Fruit fly (Drosophila melanogaster): ENCODE measurements around the gene jp.

The jp gene

DNA sequence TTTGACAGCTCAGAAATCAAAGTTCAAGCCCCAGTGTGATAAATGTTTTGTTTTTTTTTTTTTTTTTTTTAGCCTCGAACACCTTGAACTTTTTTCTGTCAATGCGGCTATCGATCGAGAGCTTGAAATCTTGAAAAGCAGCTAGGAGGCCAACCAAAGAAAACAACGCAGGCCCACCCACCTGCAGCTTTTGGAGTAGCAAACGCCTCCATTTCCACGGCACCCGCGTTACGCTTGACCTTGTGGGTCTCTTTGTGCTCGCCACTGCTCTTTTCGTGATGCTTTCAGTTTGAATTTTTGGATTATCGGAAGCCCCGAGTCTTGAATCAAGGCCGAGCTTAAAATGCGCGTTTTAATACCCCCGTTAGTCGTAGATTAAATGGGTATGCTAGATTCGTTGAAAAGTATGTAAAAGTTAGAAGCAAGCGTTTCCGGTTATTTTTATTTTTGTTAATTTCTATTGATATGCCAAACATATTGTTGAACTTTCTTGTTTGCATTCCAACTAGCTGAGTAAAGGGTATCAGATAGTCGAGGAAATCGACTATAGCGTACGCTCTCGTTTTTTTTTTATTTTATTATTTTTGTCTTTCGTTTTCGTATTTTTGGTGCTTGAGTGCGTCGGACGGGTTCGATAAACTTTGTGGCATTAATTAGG is 63.6 kb downstream of the jp start (continued):
- no peak for TF ChIP-seq CG12299 (tag; optimal IDR thresholded peaks at IDR 0.05)
- TF ChIP-seq CG6683 (GFP tag; optimal IDR thresholded peaks at IDR 0.05) = no peak
- TF ChIP-seq CG17186 (GFP tag; optimal IDR thresholded peaks at IDR 0.05) = no peak
- TF ChIP-seq CG10565 (GFP tag; optimal IDR thresholded peaks at IDR 0.05) = no peak
- peak; percentile 64 for TF ChIP-seq D19A (tag; optimal IDR thresholded peaks at IDR 0.05)
- TF ChIP-seq CG10979 (tag; optimal IDR thresholded peaks at IDR 0.05) = peak; percentile 36
- TF ChIP-seq cad (GFP tag; optimal IDR thresholded peaks at IDR 0.05) = no peak
- no peak for TF ChIP-seq Kr (GFP tag; optimal IDR thresholded peaks at IDR 0.05)
- TF ChIP-seq nmo (GFP tag; optimal IDR thresholded peaks at IDR 0.05) = peak; percentile 58
- TF ChIP-seq Mrtf (GFP tag; IDR thresholded peaks at IDR 0.05) = peak; percentile 69
- TF ChIP-seq pan (optimal IDR thresholded peaks at IDR 0.05) = no peak
- TF ChIP-seq pan (GFP tag; optimal IDR thresholded peaks at IDR 0.05 in 1 of 2, IDR thresholded peaks at IDR 0.05 in 1 of 2) = peak in 1 of 2 experiments; percentile 89
- no peak for TF ChIP-seq CG33557 (GFP tag; optimal IDR thresholded peaks at IDR 0.05)
- TF ChIP-seq CG9727 (GFP tag; optimal IDR thresholded peaks at IDR 0.05) = peak; percentile 11
- 0 out of 2 replicates have a peak, but pooled peaks have one; percentile 27 for TF ChIP-seq ham (GFP tag; IDR thresholded peaks at IDR 0.05)
- no peak for TF ChIP-seq CG2129 (GFP tag; IDR thresholded peaks at IDR 0.05; ENCODE audit: partially characterized antibody)
- TF ChIP-seq crc (GFP tag; optimal IDR thresholded peaks at IDR 0.05) = no peak
- peak; percentile 63 for TF ChIP-seq CG15601 (tag; optimal IDR thresholded peaks at IDR 0.05)
- no peak for TF ChIP-seq vnd (GFP tag; IDR thresholded peaks at IDR 0.05; ENCODE audit: partially characterized antibody)
- TF ChIP-seq CG13296 (GFP tag; optimal IDR thresholded peaks at IDR 0.05) = peak; percentile 64
- no peak for TF ChIP-seq CG15696 (tag; optimal IDR thresholded peaks at IDR 0.05)
- TF ChIP-seq Xrp1 (GFP tag; IDR thresholded peaks at IDR 0.05) = peak; percentile 83
- TF ChIP-seq sisA (GFP tag; IDR thresholded peaks at IDR 0.05) = peak; percentile 79
- TF ChIP-seq jigr1 (GFP tag; IDR thresholded peaks at IDR 0.05) = peak; percentile 30; the same call in 1 of the 3 replicates
- peak; percentile 89; the same call in 2 of the 3 replicates for TF ChIP-seq dysf (GFP tag; IDR thresholded peaks at IDR 0.05)
- peak; percentile 70 for TF ChIP-seq sqz (GFP tag; optimal IDR thresholded peaks at IDR 0.05)
- peak; percentile 56 for TF ChIP-seq CG9437 (GFP tag; optimal IDR thresholded peaks at IDR 0.05)
- peak; percentile 71 for TF ChIP-seq E2f2 (GFP tag; IDR thresholded peaks at IDR 0.05)
- peak; percentile 37 for TF ChIP-seq zfh2 (GFP tag; optimal IDR thresholded peaks at IDR 0.05)
- TF ChIP-seq CG6689 (GFP tag; IDR thresholded peaks at IDR 0.05) = peak; percentile 79
- peak; percentile 6 to 48 for TF ChIP-seq Pdp1 (GFP tag; optimal IDR thresholded peaks at IDR 0.05)
- peak; percentile 44 for TF ChIP-seq CG16863 (GFP tag; optimal IDR thresholded peaks at IDR 0.05)
- no peak for TF ChIP-seq inv (GFP tag; IDR thresholded peaks at IDR 0.05; ENCODE audit: partially characterized antibody)
- TF ChIP-seq CG14050 (GFP tag; IDR thresholded peaks at IDR 0.05) = peak; percentile 77
- TF ChIP-seq zf30C (GFP tag; optimal IDR thresholded peaks at IDR 0.05) = no peak
- peak; percentile 26 for TF ChIP-seq CG10267 (tag; optimal IDR thresholded peaks at IDR 0.05)
- TF ChIP-seq CG14014 (GFP tag; IDR thresholded peaks at IDR 0.05) = peak; percentile 77
- peak; percentile 38 for TF ChIP-seq CG18476 (GFP tag; optimal IDR thresholded peaks at IDR 0.05)
- no peak for TF ChIP-seq mld (GFP tag; IDR thresholded peaks at IDR 0.05; ENCODE audit: partially characterized antibody)
- TF ChIP-seq klu (GFP tag; IDR thresholded peaks at IDR 0.05) = peak; percentile 48
- TF ChIP-seq CG12071 (GFP tag; optimal IDR thresholded peaks at IDR 0.05) = no peak
- TF ChIP-seq CG11093 (GFP tag; IDR thresholded peaks at IDR 0.05) = peak; percentile 72; the same call in 2 of the 3 replicates
- TF ChIP-seq fu2 (GFP tag; optimal IDR thresholded peaks at IDR 0.05) = no peak
- no peak for TF ChIP-seq CG8478 (optimal IDR thresholded peaks at IDR 0.05)
- peak; percentile 64 for TF ChIP-seq CG3407 (GFP tag; optimal IDR thresholded peaks at IDR 0.05)
- TF ChIP-seq sob (GFP tag; IDR thresholded peaks at IDR 0.05) = peak; percentile 84
- peak; percentile 70 for TF ChIP-seq wor (GFP tag; IDR thresholded peaks at IDR 0.05)
- peak; percentile 64 for TF ChIP-seq CG9817 (tag; optimal IDR thresholded peaks at IDR 0.05)
- TF ChIP-seq CG7928 (GFP tag; optimal IDR thresholded peaks at IDR 0.05) = peak; percentile 1
- peak; percentile 59 for TF ChIP-seq CG18619 (GFP tag; optimal IDR thresholded peaks at IDR 0.05)

All from whole organism, embryonic.